Fruit fly (Drosophila melanogaster) whole organism, embryonic: ENCODE data around the gene Mst89B.

Experiments used
- Aef1 ChIP-seq: fragments of 200-800 bp; sonication (Bioruptor generic); IDR thresholded peaks from 3 replicates; pipeline ENCODE4 v1.3.6; 2022; ENCODE audit warnings: missing biosample characterization, missing genetic modification characterization
- B-H1 ChIP-seq: fragments of 200-800 bp; sonication (Bioruptor generic); IDR thresholded peaks from 3 replicates; pipeline ENCODE4 v1.3.6; 2022; ENCODE audit warnings: missing biosample characterization, missing genetic modification characterization
- B-H2 ChIP-seq: fragments of 200-800 bp; sonication (Bioruptor generic); optimal IDR thresholded peaks from 2 replicates; lab custom pipeline; 2018; ENCODE audit warnings: missing biosample characterization, mild to moderate bottlenecking, missing genetic modification characterization
- BEAF-32 ChIP-seq: fragments of 200-800 bp; sonication (Bioruptor generic); optimal IDR thresholded peaks from 3 replicates; lab custom pipeline; 2017; ENCODE audit warnings: missing biosample characterization, missing genetic modification characterization, mild to moderate bottlenecking, moderate library complexity, missing genetic modification reagents
- CG11247 ChIP-seq: fragments of 200-800 bp; sonication (Bioruptor generic); IDR thresholded peaks from 2 replicates; pipeline ENCODE4 v1.3.6; 2022; ENCODE audit warnings: missing biosample characterization, missing genetic modification characterization
- CG13624 ChIP-seq: fragments of 200-800 bp; sonication (Bioruptor generic); optimal IDR thresholded peaks from 2 replicates; lab custom pipeline; 2016; ENCODE audit warnings: missing biosample characterization, missing genetic modification characterization
- CG13894 ChIP-seq: fragments of 200-800 bp; sonication (Bioruptor generic); optimal IDR thresholded peaks from 3 replicates; lab custom pipeline; 2018; ENCODE audit warnings: missing biosample characterization, mild to moderate bottlenecking, missing genetic modification characterization, moderate library complexity
- CG1529 ChIP-seq: fragments of 200-800 bp; sonication (Bioruptor generic); optimal IDR thresholded peaks from 3 replicates; lab custom pipeline; 2018; ENCODE audit warnings: missing biosample characterization, missing genetic modification characterization
- CG16863 ChIP-seq: fragments of 200-800 bp; sonication (Bioruptor generic); optimal IDR thresholded peaks from 3 replicates; lab custom pipeline; 2016; ENCODE audit warnings: missing biosample characterization, missing genetic modification characterization
- CG17612 ChIP-seq: fragments of 200-800 bp; sonication (Bioruptor generic); IDR thresholded peaks from 2 replicates; pipeline ENCODE4 v1.3.6; 2022; ENCODE audit warnings: missing biosample characterization, missing genetic modification characterization
- CG2678 ChIP-seq: fragments of 200-800 bp; sonication (Bioruptor generic); optimal IDR thresholded peaks from 3 replicates; lab custom pipeline; 2019; ENCODE audit warnings: missing biosample characterization, mild to moderate bottlenecking, missing genetic modification characterization, moderate library complexity
- CG31388 ChIP-seq: fragments of 200-800 bp; sonication (Bioruptor generic); optimal IDR thresholded peaks from 2 replicates; lab custom pipeline; 2016; ENCODE audit warnings: missing biosample characterization, missing genetic modification characterization
- CG32532 ChIP-seq: fragments of 200-800 bp; sonication (Bioruptor generic); IDR thresholded peaks from 2 replicates; pipeline ENCODE4 v1.3.6; 2022; ENCODE audit warnings: missing biosample characterization, missing genetic modification characterization
- CG32772 ChIP-seq: fragments of 200-800 bp; sonication (Bioruptor generic); IDR thresholded peaks from 2 replicates; pipeline ENCODE4 v1.3.6; 2022; ENCODE audit warnings: missing biosample characterization, missing genetic modification characterization
- CG3407 ChIP-seq: fragments of 200-800 bp; sonication (Bioruptor generic); optimal IDR thresholded peaks from 2 replicates; lab custom pipeline; 2018; ENCODE audit warnings: missing biosample characterization, mild to moderate bottlenecking, missing genetic modification characterization
- CG34224 ChIP-seq: fragments of 200-800 bp; sonication (Bioruptor generic); IDR thresholded peaks from 3 replicates; pipeline ENCODE4 v1.3.6; 2022; ENCODE audit warnings: missing biosample characterization, missing genetic modification characterization; ENCODE audit not compliant: partially characterized antibody
- CG4282 ChIP-seq: fragments of 200-800 bp; sonication (Bioruptor generic); optimal IDR thresholded peaks from 2 replicates; lab custom pipeline; 2016; ENCODE audit warnings: missing biosample characterization, missing genetic modification characterization
- CG4360 ChIP-seq: fragments of 200-800 bp; sonication (Bioruptor generic); IDR thresholded peaks from 2 replicates; pipeline ENCODE4 v1.3.6; 2022; ENCODE audit warnings: missing biosample characterization, missing genetic modification characterization
- CG6683 ChIP-seq: fragments of 200-800 bp; sonication (Bioruptor generic); optimal IDR thresholded peaks from 2 replicates; lab custom pipeline; 2017; ENCODE audit warnings: missing biosample characterization, mild to moderate bottlenecking, missing genetic modification characterization, missing genetic modification reagents
- CG7271 ChIP-seq: fragments of 200-800 bp; sonication (Bioruptor generic); optimal IDR thresholded peaks from 2 replicates; lab custom pipeline; 2018; ENCODE audit warnings: missing biosample characterization, mild to moderate bottlenecking, missing genetic modification characterization, moderate library complexity
- CG8388 ChIP-seq: fragments of 200-800 bp; sonication (Bioruptor generic); optimal IDR thresholded peaks from 2 replicates; lab custom pipeline; 2019; ENCODE audit warnings: missing biosample characterization, mild to moderate bottlenecking, missing genetic modification characterization, moderate library complexity
- CG8765 ChIP-seq: fragments of 200-800 bp; sonication (Bioruptor generic); IDR thresholded peaks from 2 replicates; pipeline ENCODE4 v1.3.6; 2022; ENCODE audit warnings: missing biosample characterization, missing genetic modification characterization
- CG9437 ChIP-seq: fragments of 200-800 bp; sonication (Bioruptor generic); optimal IDR thresholded peaks from 2 replicates; lab custom pipeline; 2018; ENCODE audit warnings: missing biosample characterization, mild to moderate bottlenecking, missing genetic modification characterization
- CG9876 ChIP-seq: fragments of 200-800 bp; sonication (Bioruptor generic); optimal IDR thresholded peaks from 2 replicates; lab custom pipeline; 2016; ENCODE audit warnings: missing biosample characterization, missing genetic modification characterization
- D19B ChIP-seq: fragments of 200-800 bp; sonication (Bioruptor generic); optimal IDR thresholded peaks from 2 replicates; lab custom pipeline; 2017; ENCODE audit warnings: missing biosample characterization, mild to moderate bottlenecking, missing genetic modification characterization
- Dip3 ChIP-seq: fragments of 200-800 bp; sonication (Bioruptor generic); optimal IDR thresholded peaks from 3 replicates; lab custom pipeline; 2016; ENCODE audit warnings: missing biosample characterization, missing genetic modification characterization
- Elba2 ChIP-seq: fragments of 200-800 bp; sonication (Bioruptor generic); optimal IDR thresholded peaks from 3 replicates; lab custom pipeline; 2016; ENCODE audit warnings: missing biosample characterization, missing genetic modification characterization
- Fer2 ChIP-seq: fragments of 200-800 bp; sonication (Bioruptor generic); optimal IDR thresholded peaks from 2 replicates; lab custom pipeline; 2018; ENCODE audit warnings: missing biosample characterization, mild to moderate bottlenecking, missing genetic modification characterization, moderate library complexity
- Gug ChIP-seq: fragments of 200-800 bp; sonication (Bioruptor generic); IDR thresholded peaks from 4 replicates; pipeline ENCODE4 v1.3.6; 2022; ENCODE audit warnings: missing biosample characterization, missing genetic modification characterization
- HLH54F ChIP-seq: fragments of 200-800 bp; sonication (Bioruptor generic); optimal IDR thresholded peaks from 3 replicates; lab custom pipeline; 2016; ENCODE audit warnings: missing biosample characterization, missing genetic modification characterization
- HmgZ ChIP-seq: fragments of 200-800 bp; sonication (Bioruptor generic); optimal IDR thresholded peaks from 2 replicates; lab custom pipeline; 2018; ENCODE audit warnings: missing biosample characterization, mild to moderate bottlenecking, missing genetic modification characterization
- Lim3 ChIP-seq: fragments of 200-800 bp; sonication (Bioruptor generic); IDR thresholded peaks from 2 replicates; pipeline ENCODE4 v1.3.6; 2022; ENCODE audit warnings: missing biosample characterization, missing genetic modification characterization
- Lpt ChIP-seq: fragments of >200 bp; optimal IDR thresholded peaks from 2 replicates; lab custom pipeline; 2018; ENCODE audit warnings: missing biosample characterization, missing genetic modification characterization
- Mrtf ChIP-seq: fragments of 200-800 bp; sonication (Bioruptor generic); IDR thresholded peaks from 3 replicates; pipeline ENCODE4 v1.3.6; 2022; ENCODE audit warnings: missing biosample characterization, missing genetic modification characterization
- Scr ChIP-seq: fragments of 200-800 bp; sonication (Bioruptor generic); IDR thresholded peaks from 2 replicates; pipeline ENCODE4 v1.3.6; 2022; ENCODE audit warnings: missing biosample characterization, missing genetic modification characterization; ENCODE audit not compliant: partially characterized antibody
- Tbp ChIP-seq: fragments of >200 bp; optimal IDR thresholded peaks from 2 replicates; lab custom pipeline; 2018; ENCODE audit warnings: missing biosample characterization, missing genetic modification characterization
- ac ChIP-seq: fragments of 200-800 bp; sonication (Bioruptor generic); optimal IDR thresholded peaks from 3 replicates; lab custom pipeline; 2017; ENCODE audit warnings: missing biosample characterization, mild to moderate bottlenecking, missing genetic modification characterization
- al ChIP-seq: fragments of 200-800 bp; sonication (Bioruptor generic); IDR thresholded peaks from 2 replicates; pipeline ENCODE4 v1.3.6; 2022; ENCODE audit warnings: missing biosample characterization, missing genetic modification characterization
- bigmax ChIP-seq: fragments of 200-800 bp; sonication (Bioruptor generic); optimal IDR thresholded peaks from 2 replicates; lab custom pipeline; 2018; ENCODE audit warnings: missing biosample characterization, mild to moderate bottlenecking, missing genetic modification characterization
- crp ChIP-seq, 2 experiments: fragments of 200-800 bp; sonication (Bioruptor generic); optimal IDR thresholded peaks; 2 replicates in 1 of 2; 3 replicates in 1 of 2; lab custom pipeline; 2017; ENCODE audit warnings: missing biosample characterization in 2 of 2, missing genetic modification characterization in 2 of 2, mild to moderate bottlenecking in 1 of 2, moderate library complexity in 1 of 2
- da ChIP-seq: fragments of 200-800 bp; sonication (Bioruptor generic); optimal IDR thresholded peaks from 2 replicates; lab custom pipeline; 2016; ENCODE audit warnings: missing biosample characterization, missing genetic modification characterization
- dati ChIP-seq: fragments of 200-800 bp; sonication (Bioruptor generic); IDR thresholded peaks from 2 replicates; pipeline ENCODE4 v1.3.6; 2022; ENCODE audit warnings: missing biosample characterization, missing genetic modification characterization
- eve ChIP-seq, 2 experiments: fragments of >200 bp; optimal IDR thresholded peaks; 2 replicates each; lab custom pipeline; 2017; ENCODE audit warnings: missing biosample characterization in 2 of 2, missing genetic modification characterization in 2 of 2
- fd3F ChIP-seq: fragments of 200-800 bp; sonication (Bioruptor generic); optimal IDR thresholded peaks from 2 replicates; lab custom pipeline; 2018; ENCODE audit warnings: missing biosample characterization, mild to moderate bottlenecking, missing genetic modification characterization, moderate library complexity
- lilli ChIP-seq: fragments of 200-800 bp; sonication (Bioruptor generic); optimal IDR thresholded peaks from 3 replicates; lab custom pipeline; 2016; ENCODE audit warnings: missing biosample characterization, missing genetic modification characterization
- luna ChIP-seq: fragments of 200-800 bp; sonication (Bioruptor generic); optimal IDR thresholded peaks from 2 replicates; lab custom pipeline; 2016; ENCODE audit warnings: missing biosample characterization, missing genetic modification characterization
- pan ChIP-seq, 4 experiments: fragments of >200 bp in 3 of 4; fragments of 200-800 bp in 1 of 4; sonication (Bioruptor generic) in 1 of 4; optimal IDR thresholded peaks in 3 of 4; IDR thresholded peaks in 1 of 4; 2 replicates each; pipeline versions ENCODE4 v1.3.6 to Lab custom; 2017 to 2022; ENCODE audit warnings: missing biosample characterization in 2 of 4, missing genetic modification characterization in 2 of 4, mixed read lengths in 1 of 4
- peb ChIP-seq: fragments of 200-800 bp; sonication (Bioruptor generic); IDR thresholded peaks from 2 replicates; pipeline ENCODE4 v1.3.6; 2022; ENCODE audit warnings: missing biosample characterization, missing genetic modification characterization
- rib ChIP-seq: fragments of 200-800 bp; sonication (Bioruptor generic); IDR thresholded peaks from 2 replicates; pipeline ENCODE4 v1.3.6; 2022; ENCODE audit warnings: missing biosample characterization, missing genetic modification characterization
- sqz ChIP-seq: fragments of 200-800 bp; sonication (Bioruptor generic); optimal IDR thresholded peaks from 3 replicates; lab custom pipeline; 2018; ENCODE audit warnings: missing biosample characterization, mild to moderate bottlenecking, missing genetic modification characterization
- z ChIP-seq: fragments of 200-800 bp; sonication (Bioruptor generic); IDR thresholded peaks from 3 replicates; pipeline ENCODE4 v1.3.6; 2022; ENCODE audit warnings: missing biosample characterization, missing genetic modification characterization

The Mst89B gene

DNA sequence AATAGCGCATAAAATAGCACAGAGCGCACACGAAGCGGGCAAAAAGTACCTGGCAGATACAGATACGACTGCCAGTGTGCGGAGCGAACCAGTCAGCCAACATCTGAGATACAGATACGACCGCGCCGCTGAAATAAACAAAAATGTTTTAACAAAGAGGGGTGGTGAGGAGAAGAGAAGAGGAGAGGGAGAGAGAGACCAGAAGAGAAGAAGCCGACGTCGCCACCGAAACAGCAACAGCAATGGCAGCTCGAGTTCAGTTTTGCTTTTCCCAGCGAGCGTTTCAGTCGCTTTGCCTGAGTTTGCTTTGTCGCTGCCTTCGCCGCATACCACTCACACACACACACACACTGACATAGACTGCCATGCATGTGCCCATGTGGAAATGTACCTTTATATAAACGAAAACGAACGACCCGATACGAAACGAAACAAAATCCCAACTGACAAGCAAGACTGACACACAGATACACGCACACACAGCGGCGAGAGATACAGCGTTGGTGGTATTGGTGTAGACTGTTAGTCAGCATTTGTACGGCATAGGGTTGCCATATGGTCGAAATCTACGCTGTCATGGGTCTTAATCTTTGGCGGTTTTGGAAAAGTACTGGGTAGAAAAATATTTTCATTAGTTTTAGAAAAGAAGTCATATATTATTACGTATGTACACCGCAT is 25.6 kb upstream of the Mst89B start (continued):
- TF ChIP-seq sqz (GFP tag; lab: Kevin White, UChicago) (peak; percentile 15), CG17612 (no peak), CG13624 (GFP tag; lab: Kevin White, UChicago) (no peak), fd3F (GFP tag; lab: Kevin White, UChicago) (no peak), CG34224 (no peak), bigmax (GFP tag; lab: Kevin White, UChicago) (peak; percentile 61), CG4360 (no peak), Elba2 (GFP tag; lab: Kevin White, UChicago) (no peak), CG7271 (tag; lab: Kevin White, UChicago) (no peak), pan (optimal IDR thresholded peaks at IDR 0.05; lab: Kevin White, UChicago) (no peak), pan (GFP tag; optimal IDR thresholded peaks at IDR 0.05 in 1 of 2, IDR thresholded peaks at IDR 0.05 in 1 of 2) (no peak), crp (GFP tag; optimal IDR thresholded peaks at IDR 0.05; lab: Kevin White, UChicago) (no peak), D19B (peak; percentile 57), rib (GFP tag; lab: Robert Waterston, UW) (no peak), CG32532 (no peak), CG8765 (no peak), eve (GFP tag; optimal IDR thresholded peaks at IDR 0.05; lab: Kevin White, UChicago) (no peak), BEAF-32 (GFP tag; lab: Kevin White, UChicago) (no peak), luna (GFP tag; lab: Kevin White, UChicago) (no peak), peb (no peak), Lpt (GFP tag; lab: Kevin White, UChicago) (no peak), HLH54F (GFP tag; lab: Kevin White, UChicago) (no peak), CG9437 (no peak), Tbp (GFP tag; lab: Kevin White, UChicago) (no peak), Aef1 (GFP tag; lab: Robert Waterston, UW) (no peak), Gug (GFP tag; lab: Robert Waterston, UW) (peak; percentile 70), CG8388 (GFP tag; lab: Kevin White, UChicago) (no peak), Dip3 (GFP tag; lab: Kevin White, UChicago) (peak; percentile 70), da (GFP tag; lab: Kevin White, UChicago) (peak; percentile 27), CG32772 (GFP tag; lab: Robert Waterston, UW) (no peak), CG3407 (GFP tag; lab: Kevin White, UChicago) (no peak), Lim3 (GFP tag; lab: Robert Waterston, UW) (no peak), lilli (peak; percentile 16), CG9876 (GFP tag; lab: Kevin White, UChicago) (peak; percentile 38), dati (GFP tag; lab: Robert Waterston, UW) (no peak), z (no peak), CG31388 (GFP tag; lab: Kevin White, UChicago) (no peak), CG4282 (GFP tag; lab: Kevin White, UChicago) (no peak), B-H1 (GFP tag; lab: Robert Waterston, UW) (no peak), CG2678 (peak; percentile 51), CG16863 (GFP tag; lab: Kevin White, UChicago) (no peak), Fer2 (tag; lab: Kevin White, UChicago) (no peak), CG1529 (GFP tag; lab: Kevin White, UChicago) (no peak), Scr (GFP tag; lab: Robert Waterston, UW) (no peak), CG6683 (GFP tag; lab: Kevin White, UChicago) (no peak), B-H2 (GFP tag; lab: Kevin White, UChicago) (peak; percentile 52), HmgZ (peak; percentile 91), CG11247 (GFP tag; lab: Robert Waterston, UW) (no peak), CG13894 (tag; lab: Kevin White, UChicago) (peak; percentile 95), ac (GFP tag; lab: Kevin White, UChicago) (no peak), Mrtf (GFP tag; lab: Robert Waterston, UW) (no peak), al (GFP tag; lab: Robert Waterston, UW) (no peak)
